Fruit fly (Drosophila melanogaster) whole organism, prepupa: ENCODE results near the gene CG3984.

Experiments used
- Blimp-1 ChIP-seq: fragments of 200-800 bp; sonication (Bioruptor generic); optimal IDR thresholded peaks from 3 replicates; lab custom pipeline; 2017; ENCODE audit warnings: missing biosample characterization, missing genetic modification characterization, mild to moderate bottlenecking, moderate library complexity, missing genetic modification reagents
- CG10669 ChIP-seq: fragments of 200-800 bp; sonication (Bioruptor generic); optimal IDR thresholded peaks from 3 replicates; lab custom pipeline; 2018; ENCODE audit warnings: missing biosample characterization, mild to moderate bottlenecking, missing genetic modification characterization, moderate library complexity
- CG11294 ChIP-seq: fragments of 200-800 bp; sonication (Bioruptor generic); IDR thresholded peaks from 2 replicates; pipeline ENCODE4 v1.3.6; 2022; ENCODE audit warnings: missing biosample characterization, missing genetic modification characterization
- CG11762 ChIP-seq: fragments of 200-800 bp; sonication (Bioruptor generic); optimal IDR thresholded peaks from 3 replicates; lab custom pipeline; 2016; ENCODE audit warnings: missing biosample characterization, missing genetic modification characterization; ENCODE audit not compliant: insufficient read depth
- CG11902 ChIP-seq: fragments of 200-800 bp; sonication (Bioruptor generic); optimal IDR thresholded peaks from 3 replicates; lab custom pipeline; 2016; ENCODE audit warnings: missing biosample characterization, missing genetic modification characterization
- CG15336 ChIP-seq: fragments of 200-800 bp; sonication (Bioruptor generic); IDR thresholded peaks from 2 replicates; pipeline ENCODE4 v1.3.6; 2022; ENCODE audit warnings: missing biosample characterization, missing genetic modification characterization
- CG1621 ChIP-seq: fragments of 200-800 bp; sonication (Bioruptor generic); optimal IDR thresholded peaks from 3 replicates; lab custom pipeline; 2018; ENCODE audit warnings: missing biosample characterization, mild to moderate bottlenecking, missing genetic modification characterization
- CG16779 ChIP-seq: fragments of 200-800 bp; sonication (Bioruptor generic); optimal IDR thresholded peaks from 3 replicates; lab custom pipeline; 2017; ENCODE audit warnings: missing biosample characterization, mild to moderate bottlenecking, missing genetic modification characterization
- CG3032 ChIP-seq: fragments of 200-800 bp; optimal IDR thresholded peaks from 2 replicates; lab custom pipeline; 2019; ENCODE audit warnings: missing biosample characterization, mild to moderate bottlenecking, missing genetic modification characterization, moderate library complexity
- CG31627 ChIP-seq: fragments of 200-800 bp; sonication (Bioruptor generic); optimal IDR thresholded peaks from 3 replicates; lab custom pipeline; 2016; ENCODE audit warnings: missing biosample characterization, missing genetic modification characterization
- CG32006 ChIP-seq: fragments of 200-800 bp; sonication (Bioruptor generic); optimal IDR thresholded peaks from 3 replicates; lab custom pipeline; 2017; ENCODE audit warnings: missing biosample characterization, mild to moderate bottlenecking, missing genetic modification characterization
- CG34406 ChIP-seq: fragments of 200-800 bp; sonication (Bioruptor generic); optimal IDR thresholded peaks from 3 replicates; lab custom pipeline; 2016; ENCODE audit warnings: missing biosample characterization, missing genetic modification characterization
- CG3919 ChIP-seq: fragments of 200-800 bp; sonication (Bioruptor generic); optimal IDR thresholded peaks from 3 replicates; lab custom pipeline; 2016; ENCODE audit warnings: missing biosample characterization, missing genetic modification characterization
- CG4318 ChIP-seq: fragments of 200-800 bp; sonication (Bioruptor generic); optimal IDR thresholded peaks from 3 replicates; lab custom pipeline; 2017; ENCODE audit warnings: missing biosample characterization, mild to moderate bottlenecking, missing genetic modification characterization
- CG6276 ChIP-seq: fragments of 200-800 bp; sonication (Bioruptor generic); optimal IDR thresholded peaks from 2 replicates; lab custom pipeline; 2017; ENCODE audit warnings: missing biosample characterization, mild to moderate bottlenecking, missing genetic modification characterization
- CG6808 ChIP-seq: fragments of 200-800 bp; sonication (Bioruptor generic); optimal IDR thresholded peaks from 3 replicates; lab custom pipeline; 2017; ENCODE audit warnings: missing biosample characterization, missing genetic modification characterization, mild to moderate bottlenecking, moderate library complexity, missing genetic modification reagents
- CG8119 ChIP-seq: fragments of 200-800 bp; sonication (Bioruptor generic); IDR thresholded peaks from 3 replicates; pipeline ENCODE4 v1.3.6; 2022; ENCODE audit warnings: missing biosample characterization, missing genetic modification characterization
- CG8319 ChIP-seq: fragments of 200-800 bp; sonication (Bioruptor generic); optimal IDR thresholded peaks from 3 replicates; lab custom pipeline; 2016; ENCODE audit warnings: missing biosample characterization, missing genetic modification characterization
- CG8632 ChIP-seq: fragments of 200-800 bp; sonication (Bioruptor generic); optimal IDR thresholded peaks from 3 replicates; lab custom pipeline; 2016; ENCODE audit warnings: missing biosample characterization, missing genetic modification characterization
- CG9139 ChIP-seq: fragments of 200-800 bp; sonication (Bioruptor generic); optimal IDR thresholded peaks from 3 replicates; lab custom pipeline; 2017; ENCODE audit warnings: missing biosample characterization, mild to moderate bottlenecking, missing genetic modification characterization
- Eip75B ChIP-seq: fragments of 200-800 bp; sonication (Bioruptor generic); optimal IDR thresholded peaks from 3 replicates; lab custom pipeline; 2016; ENCODE audit warnings: missing biosample characterization, missing genetic modification characterization
- Eip78C ChIP-seq: fragments of 200-800 bp; sonication (Bioruptor generic); peaks from one replicate; lab custom pipeline; 2016; ENCODE audit warnings: missing biosample characterization, missing genetic modification characterization
- Eip93F ChIP-seq: fragments of 200-800 bp; sonication (Bioruptor generic); optimal IDR thresholded peaks from 2 replicates; lab custom pipeline; 2016; ENCODE audit warnings: missing biosample characterization, mild to moderate bottlenecking, missing genetic modification characterization
- Ets21C ChIP-seq: fragments of 200-800 bp; sonication (Bioruptor generic); optimal IDR thresholded peaks from 3 replicates; lab custom pipeline; 2016; ENCODE audit warnings: missing biosample characterization, missing genetic modification characterization
- Gug ChIP-seq: fragments of 200-800 bp; sonication (Bioruptor generic); IDR thresholded peaks from 2 replicates; pipeline ENCODE4 v1.3.6; 2022; ENCODE audit warnings: missing biosample characterization, missing genetic modification characterization
- Hr38 ChIP-seq: sonication (Bioruptor generic); optimal IDR thresholded peaks from 2 replicates; lab custom pipeline; 2016; ENCODE audit warnings: missing biosample characterization, missing genetic modification characterization
- Hr39 ChIP-seq: fragments of 200-800 bp; sonication (Bioruptor generic); optimal IDR thresholded peaks from 2 replicates; lab custom pipeline; 2016; ENCODE audit warnings: missing biosample characterization, missing genetic modification characterization
- Lpt ChIP-seq: fragments of 200-800 bp; sonication (Bioruptor generic); optimal IDR thresholded peaks from 3 replicates; lab custom pipeline; 2016; ENCODE audit warnings: missing biosample characterization, missing genetic modification characterization
- Met ChIP-seq: fragments of 200-800 bp; sonication (Bioruptor generic); optimal IDR thresholded peaks from 3 replicates; lab custom pipeline; 2016; ENCODE audit warnings: missing biosample characterization, missing genetic modification characterization
- OdsH ChIP-seq: fragments of 200-800 bp; sonication (Bioruptor generic); optimal IDR thresholded peaks from 3 replicates; lab custom pipeline; 2016; ENCODE audit warnings: missing biosample characterization, missing genetic modification characterization
- Smox ChIP-seq: fragments of 200-800 bp; sonication (Bioruptor generic); optimal IDR thresholded peaks from 3 replicates; lab custom pipeline; 2016; ENCODE audit warnings: missing biosample characterization, missing genetic modification characterization
- Sox102F ChIP-seq: fragments of 200-800 bp; sonication (Bioruptor generic); optimal IDR thresholded peaks from 2 replicates; lab custom pipeline; 2016; ENCODE audit warnings: missing biosample characterization, mild to moderate bottlenecking, missing genetic modification characterization
- Sox14 ChIP-seq: fragments of 200-800 bp; sonication (Bioruptor generic); optimal IDR thresholded peaks from 3 replicates; lab custom pipeline; 2016; ENCODE audit warnings: missing biosample characterization, missing genetic modification characterization
- Sox15 ChIP-seq: fragments of 200-800 bp; sonication (Bioruptor generic); optimal IDR thresholded peaks from 3 replicates; lab custom pipeline; 2016; ENCODE audit warnings: missing biosample characterization, missing genetic modification characterization
- dac ChIP-seq: fragments of 200-800 bp; sonication (Bioruptor generic); optimal IDR thresholded peaks from 2 replicates; lab custom pipeline; 2017; ENCODE audit warnings: missing biosample characterization, mild to moderate bottlenecking, missing genetic modification characterization
- dsx ChIP-seq: fragments of 200-800 bp; optimal IDR thresholded peaks from 3 replicates; lab custom pipeline; 2019; ENCODE audit warnings: missing biosample characterization, mild to moderate bottlenecking, missing genetic modification characterization, moderate library complexity; ENCODE audit not compliant: poor library complexity, severe bottlenecking
- eg ChIP-seq: fragments of 200-800 bp; sonication (Bioruptor generic); IDR thresholded peaks from 3 replicates; pipeline ENCODE4 v1.3.6; 2022; ENCODE audit warnings: missing biosample characterization, missing genetic modification characterization
- esn ChIP-seq: fragments of 200-800 bp; sonication (Bioruptor generic); optimal IDR thresholded peaks from 2 replicates; lab custom pipeline; 2016; ENCODE audit warnings: missing biosample characterization, mild to moderate bottlenecking, missing genetic modification characterization, moderate library complexity
- fd85E ChIP-seq: fragments of 200-800 bp; sonication (Bioruptor generic); optimal IDR thresholded peaks from 3 replicates; lab custom pipeline; 2016; ENCODE audit warnings: missing biosample characterization, missing genetic modification characterization
- fkh ChIP-seq: fragments of 200-800 bp; sonication (Bioruptor generic); optimal IDR thresholded peaks from 3 replicates; lab custom pipeline; 2017; ENCODE audit warnings: missing biosample characterization, mild to moderate bottlenecking, missing genetic modification characterization, moderate library complexity
- lz ChIP-seq: fragments of 200-800 bp; sonication (Bioruptor generic); optimal IDR thresholded peaks from 3 replicates; lab custom pipeline; 2016; ENCODE audit warnings: missing biosample characterization, missing genetic modification characterization
- salr ChIP-seq, 2 experiments: fragments of 200-800 bp; sonication (Bioruptor generic); optimal IDR thresholded peaks; 3 replicates each; lab custom pipeline; 2016 to 2018; ENCODE audit warnings: missing biosample characterization in 2 of 2, missing genetic modification characterization in 2 of 2, mild to moderate bottlenecking in 1 of 2
- spab ChIP-seq: fragments of 200-800 bp; sonication (Bioruptor generic); optimal IDR thresholded peaks from 2 replicates; lab custom pipeline; 2017; ENCODE audit warnings: missing biosample characterization, mild to moderate bottlenecking, missing genetic modification characterization, missing genetic modification reagents
- svp ChIP-seq: fragments of 200-800 bp; sonication (Bioruptor generic); peaks from one replicate; lab custom pipeline; 2016; ENCODE audit warnings: missing biosample characterization, missing genetic modification characterization
- topi ChIP-seq: fragments of 200-800 bp; sonication (Bioruptor generic); optimal IDR thresholded peaks from 3 replicates; lab custom pipeline; 2016; ENCODE audit warnings: missing biosample characterization, missing genetic modification characterization
- vri ChIP-seq: fragments of 200-800 bp; sonication (Bioruptor generic); optimal IDR thresholded peaks from 3 replicates; lab custom pipeline; 2016; ENCODE audit warnings: missing biosample characterization, mild to moderate bottlenecking, missing genetic modification characterization

Gene CG3984

dm6 chr3R:15092351-15092750 lies 44.6 kb upstream of the CG3984 start (continued):
- TF ChIP-seq Ets21C (GFP tag; lab: Kevin White, UChicago) (peak; percentile 78), Sox15 (peak; percentile 73), CG9139 (peak; percentile 55), CG11762 (GFP tag; lab: Kevin White, UChicago) (peak; percentile 80), spab (peak; percentile 80), Lpt (GFP tag; lab: Kevin White, UChicago) (no peak), CG11902 (peak; percentile 79), CG8632 (GFP tag; lab: Kevin White, UChicago) (peak; percentile 82), eg (GFP tag; lab: Robert Waterston, UW) (0 out of 3 replicates have a peak, but pooled peaks have one; percentile 6), CG8119 (GFP tag; lab: Robert Waterston, UW) (peak; percentile 55), CG3919 (GFP tag; lab: Kevin White, UChicago) (peak; percentile 80), Eip75B (GFP tag; lab: Kevin White, UChicago) (peak; percentile 88), vri (GFP tag; lab: Kevin White, UChicago) (peak; percentile 48), CG6276 (GFP tag; lab: Kevin White, UChicago) (no peak), CG11294 (GFP tag; lab: Robert Waterston, UW) (no peak), fkh (GFP tag; lab: Kevin White, UChicago) (no peak)

DNA sequence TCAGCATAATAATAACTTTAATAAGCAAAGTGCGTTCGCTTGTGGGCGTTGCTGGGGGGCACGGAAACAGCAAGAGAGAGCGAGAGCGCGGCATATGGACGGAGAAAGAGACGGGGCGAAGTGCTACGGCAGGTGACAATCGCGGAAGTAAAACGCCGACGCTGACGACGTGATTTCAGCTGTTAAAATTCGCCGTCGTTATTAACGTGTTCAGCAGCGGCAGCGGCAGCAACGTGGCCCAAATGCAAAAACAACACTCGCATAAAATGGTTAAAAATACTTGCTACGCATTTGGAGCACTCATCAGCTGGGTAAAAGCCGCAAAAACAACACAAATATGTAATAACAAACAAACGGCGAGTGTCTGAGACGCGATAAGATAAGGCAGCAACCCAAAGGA lies 44.2 kb upstream of the CG3984 start:
- TF ChIP-seq Sox14 (GFP tag; lab: Kevin White, UChicago) (peak; percentile 28), Eip93F (GFP tag; lab: Kevin White, UChicago) (peak; percentile 35), fkh (GFP tag; lab: Kevin White, UChicago) (peak; percentile 93), esn (GFP tag; lab: Kevin White, UChicago) (no peak), spab (no peak)

dm6 chr3R:15094218-15094928 lies 42.6 kb upstream of the CG3984 start:
- peak; percentile 23 for TF ChIP-seq CG6808
- no peak for TF ChIP-seq lz
- no peak for TF ChIP-seq Hr39 (GFP tag; lab: Kevin White, UChicago)
- TF ChIP-seq Gug (GFP tag; lab: Robert Waterston, UW): no peak
- TF ChIP-seq CG8632 (GFP tag; lab: Kevin White, UChicago): no peak
- no peak for TF ChIP-seq CG1621
- TF ChIP-seq CG3032 (tag; lab: Kevin White, UChicago): no peak
- no peak for TF ChIP-seq CG31627 (GFP tag; lab: Kevin White, UChicago)
- no peak for TF ChIP-seq CG8319 (GFP tag; lab: Kevin White, UChicago)
- TF ChIP-seq fd85E (GFP tag; lab: Kevin White, UChicago): no peak
- peak; percentile 79 for TF ChIP-seq svp (GFP tag; lab: Kevin White, UChicago)
- TF ChIP-seq CG6276 (GFP tag; lab: Kevin White, UChicago): no peak
- no peak for TF ChIP-seq CG3919 (GFP tag; lab: Kevin White, UChicago)
- TF ChIP-seq CG4318: no peak
- TF ChIP-seq CG15336 (GFP tag; lab: Robert Waterston, UW): no peak
- TF ChIP-seq Met: peak; percentile 55
- no peak for TF ChIP-seq CG34406
- peak; percentile 23 for TF ChIP-seq OdsH (GFP tag; lab: Kevin White, UChicago)
- peak in 1 of 2 experiments; percentile 42 for TF ChIP-seq salr (GFP tag; optimal IDR thresholded peaks at IDR 0.05; lab: Kevin White, UChicago)
- TF ChIP-seq Sox102F (GFP tag; lab: Kevin White, UChicago): peak; percentile 1
- no peak for TF ChIP-seq CG10669
- no peak for TF ChIP-seq Eip93F (GFP tag; lab: Kevin White, UChicago)
- TF ChIP-seq Hr38 (GFP tag; lab: Kevin White, UChicago): no peak
- TF ChIP-seq CG32006: peak; percentile 38
- no peak for TF ChIP-seq dsx (GFP tag; lab: Kevin White, UChicago)
- TF ChIP-seq Blimp-1 (GFP tag; lab: Kevin White, UChicago): no peak
- TF ChIP-seq CG16779 (tag; lab: Kevin White, UChicago): no peak
- TF ChIP-seq Ets21C (GFP tag; lab: Kevin White, UChicago): no peak
- no peak for TF ChIP-seq CG11762 (GFP tag; lab: Kevin White, UChicago)
- no peak for TF ChIP-seq CG11294 (GFP tag; lab: Robert Waterston, UW)
- TF ChIP-seq Eip75B (GFP tag; lab: Kevin White, UChicago): no peak
- no peak for TF ChIP-seq CG11902
- no peak for TF ChIP-seq topi (GFP tag; lab: Kevin White, UChicago)
- TF ChIP-seq dac (GFP tag; lab: Kevin White, UChicago): no peak
- TF ChIP-seq Smox (GFP tag; lab: Kevin White, UChicago): no peak
- peak; percentile 84 for TF ChIP-seq Eip78C (GFP tag; lab: Kevin White, UChicago)
